Worm (Caenorhabditis elegans): ENCODE results near the gene srbc-67.

srbc-67 gene

DNA sequence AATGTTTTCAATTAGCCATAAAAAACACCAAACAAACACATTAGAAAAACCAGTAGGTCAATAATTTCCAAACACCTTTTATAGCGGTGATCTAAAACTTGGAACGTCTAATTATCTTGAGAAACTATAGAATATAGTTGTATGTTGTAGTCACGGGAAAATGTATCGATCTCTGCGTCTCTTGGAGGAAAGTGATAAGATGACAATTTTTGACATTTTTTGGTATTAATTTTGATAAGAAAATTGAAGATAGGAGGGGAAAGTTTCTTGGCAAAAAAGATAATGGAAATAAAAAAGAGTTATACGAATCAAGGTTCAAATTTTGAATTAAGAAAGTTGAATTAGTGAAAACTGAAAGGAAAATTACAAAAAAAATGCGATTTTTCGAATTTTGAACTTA, 35.3 kb downstream of the srbc-67 start:
- TF ChIP-seq tbx-11 (GFP tag; IDR thresholded peaks at IDR 0.05) (no peak), scrt-1 (GFP tag; IDR thresholded peaks at IDR 0.05) (no peak), hmg-4 (GFP tag; optimal IDR thresholded peaks at IDR 0.05) (no peak), ets-7 (tag; optimal IDR thresholded peaks at IDR 0.05) (no peak), aly-1 (tag; optimal IDR thresholded peaks at IDR 0.05) (no peak), tbx-37 (GFP tag; conservative IDR thresholded peaks at IDR 0.05) (no peak), pes-1 (GFP tag; IDR thresholded peaks at IDR 0.05) (no peak), ceh-36 (tag; optimal IDR thresholded peaks at IDR 0.05) (no peak), B0310.2 (tag; optimal IDR thresholded peaks at IDR 0.05) (no peak), ceh-13 (GFP tag; optimal IDR thresholded peaks at IDR 0.05) (no peak), hnd-1 (tag; optimal IDR thresholded peaks at IDR 0.05) (no peak), hmbx-1 (tag; optimal IDR thresholded peaks at IDR 0.05) (no peak), tra-4 (tag; optimal IDR thresholded peaks at IDR 0.05) (no peak), ama-1 (optimal IDR thresholded peaks at IDR 0.05) (no peak), F13C5.2 (tag; optimal IDR thresholded peaks at IDR 0.05) (no peak), sea-1 (GFP tag; conservative IDR thresholded peaks at IDR 0.05) (no peak), flt-1 (GFP tag; IDR thresholded peaks at IDR 0.05) (no peak)

ce11 chrV:3502038-3502437, 39.0 kb downstream of the srbc-67 start, which contains the start of the genes C07G3.8 and C07G3.10:
Gene C07G3.8 (minus strand): TSS chrV:3502138.
Gene C07G3.10 (plus strand): TSS chrV:3502307.
- TF ChIP-seq ama-1 (optimal IDR thresholded peaks at IDR 0.05) (no peak), pes-1 (GFP tag; IDR thresholded peaks at IDR 0.05) (no peak), sea-1 (GFP tag; conservative IDR thresholded peaks at IDR 0.05) (no peak), tbx-11 (GFP tag; IDR thresholded peaks at IDR 0.05) (no peak), F13C5.2 (tag; optimal IDR thresholded peaks at IDR 0.05) (no peak), aly-1 (tag; optimal IDR thresholded peaks at IDR 0.05) (no peak), tra-4 (tag; optimal IDR thresholded peaks at IDR 0.05) (no peak), hnd-1 (tag; optimal IDR thresholded peaks at IDR 0.05) (no peak), ceh-36 (tag; optimal IDR thresholded peaks at IDR 0.05) (no peak), scrt-1 (GFP tag; IDR thresholded peaks at IDR 0.05) (no peak), tbx-37 (GFP tag; conservative IDR thresholded peaks at IDR 0.05) (no peak), B0310.2 (tag; optimal IDR thresholded peaks at IDR 0.05) (no peak), ceh-13 (GFP tag; optimal IDR thresholded peaks at IDR 0.05) (no peak), flt-1 (GFP tag; IDR thresholded peaks at IDR 0.05) (no peak), hmbx-1 (tag; optimal IDR thresholded peaks at IDR 0.05) (no peak), hmg-4 (GFP tag; optimal IDR thresholded peaks at IDR 0.05) (no peak), ets-7 (tag; optimal IDR thresholded peaks at IDR 0.05) (no peak)

ce11 chrV:3496880-3497279, 44.1 kb downstream of the srbc-67 start, which contains the start of gene C07G3.15:
Gene C07G3.15 (minus strand): TSS chrV:3496980.
- no peak for TF ChIP-seq ceh-13 (GFP tag; optimal IDR thresholded peaks at IDR 0.05)
- TF ChIP-seq ama-1 (optimal IDR thresholded peaks at IDR 0.05): no peak
- no peak for TF ChIP-seq pes-1 (GFP tag; IDR thresholded peaks at IDR 0.05)
- no peak for TF ChIP-seq flt-1 (GFP tag; IDR thresholded peaks at IDR 0.05)
- TF ChIP-seq ceh-36 (tag; optimal IDR thresholded peaks at IDR 0.05): no peak
- TF ChIP-seq tbx-37 (GFP tag; conservative IDR thresholded peaks at IDR 0.05): no peak
- TF ChIP-seq ets-7 (tag; optimal IDR thresholded peaks at IDR 0.05): no peak
- TF ChIP-seq F13C5.2 (tag; optimal IDR thresholded peaks at IDR 0.05): no peak
- TF ChIP-seq tbx-11 (GFP tag; IDR thresholded peaks at IDR 0.05): no peak
- TF ChIP-seq sea-1 (GFP tag; conservative IDR thresholded peaks at IDR 0.05): no peak
- TF ChIP-seq aly-1 (tag; optimal IDR thresholded peaks at IDR 0.05): no peak
- no peak for TF ChIP-seq scrt-1 (GFP tag; IDR thresholded peaks at IDR 0.05)
- no peak for TF ChIP-seq B0310.2 (tag; optimal IDR thresholded peaks at IDR 0.05)
- no peak for TF ChIP-seq hmbx-1 (tag; optimal IDR thresholded peaks at IDR 0.05)
- no peak for TF ChIP-seq hnd-1 (tag; optimal IDR thresholded peaks at IDR 0.05)
- TF ChIP-seq hmg-4 (GFP tag; optimal IDR thresholded peaks at IDR 0.05): no peak

DNA sequence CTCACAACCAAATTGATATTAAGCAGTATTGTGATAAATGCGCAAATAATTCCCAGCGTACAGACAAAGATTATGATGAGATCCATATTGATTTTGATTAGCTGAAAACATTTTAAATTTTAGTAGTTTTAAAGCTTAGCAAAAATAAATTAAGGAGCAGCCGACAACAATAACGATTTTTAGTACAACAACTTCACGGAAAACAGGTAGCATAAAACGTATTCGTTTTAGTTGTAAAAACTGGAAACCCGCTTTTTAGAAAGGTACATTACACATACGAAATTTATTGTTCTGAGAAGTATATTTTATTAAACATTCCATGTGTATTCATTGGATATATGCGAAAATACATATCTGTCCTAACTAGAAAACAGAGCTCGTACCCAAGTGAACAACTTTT, 50.6 kb downstream of the srbc-67 start, which contains the start of gene srbc-36:
Gene srbc-36, minus strand, starts transcription at position 101 of the 400 bp plus-strand sequence.
- no peak for TF ChIP-seq tbx-11 (GFP tag; IDR thresholded peaks at IDR 0.05)
- no peak for TF ChIP-seq flt-1 (GFP tag; IDR thresholded peaks at IDR 0.05)
- no peak for TF ChIP-seq tra-4 (tag; optimal IDR thresholded peaks at IDR 0.05)
- no peak for TF ChIP-seq ets-7 (tag; optimal IDR thresholded peaks at IDR 0.05)
- TF ChIP-seq F13C5.2 (tag; optimal IDR thresholded peaks at IDR 0.05): no peak
- TF ChIP-seq hmg-4 (GFP tag; optimal IDR thresholded peaks at IDR 0.05): no peak
- TF ChIP-seq ama-1 (optimal IDR thresholded peaks at IDR 0.05): no peak
- no peak for TF ChIP-seq pes-1 (GFP tag; IDR thresholded peaks at IDR 0.05)
- no peak for TF ChIP-seq B0310.2 (tag; optimal IDR thresholded peaks at IDR 0.05)
- TF ChIP-seq ceh-13 (GFP tag; optimal IDR thresholded peaks at IDR 0.05): no peak
- no peak for TF ChIP-seq ceh-36 (tag; optimal IDR thresholded peaks at IDR 0.05)
- no peak for TF ChIP-seq scrt-1 (GFP tag; IDR thresholded peaks at IDR 0.05)
- no peak for TF ChIP-seq aly-1 (tag; optimal IDR thresholded peaks at IDR 0.05)
- TF ChIP-seq sea-1 (GFP tag; conservative IDR thresholded peaks at IDR 0.05): no peak
- TF ChIP-seq hnd-1 (tag; optimal IDR thresholded peaks at IDR 0.05): no peak
- no peak for TF ChIP-seq hmbx-1 (tag; optimal IDR thresholded peaks at IDR 0.05)
- TF ChIP-seq tbx-37 (GFP tag; conservative IDR thresholded peaks at IDR 0.05): no peak

Measured in whole organism, early embryonic.